Fruit fly (Drosophila melanogaster) whole organism, embryonic: ENCODE data around the gene yl.

Experiments used
- Adf1 ChIP-seq: fragments of 200-800 bp; sonication (Bioruptor generic); IDR thresholded peaks from 2 replicates; pipeline ENCODE4 v1.3.6; 2022; ENCODE audit warnings: missing biosample characterization, missing genetic modification characterization
- Antp ChIP-seq: fragments of 200-800 bp; sonication (Bioruptor generic); optimal IDR thresholded peaks from 3 replicates; lab custom pipeline; 2016; ENCODE audit warnings: missing biosample characterization, missing genetic modification characterization
- CG10209 ChIP-seq: fragments of 200-800 bp; sonication (Bioruptor generic); optimal IDR thresholded peaks from 3 replicates; lab custom pipeline; 2017; ENCODE audit warnings: missing biosample characterization, mild to moderate bottlenecking, missing genetic modification characterization, missing genetic modification reagents
- CG1024 ChIP-seq: fragments of 200-800 bp; sonication (Bioruptor generic); IDR thresholded peaks from 2 replicates; pipeline ENCODE4 v1.3.6; 2022; ENCODE audit warnings: missing biosample characterization, missing genetic modification characterization
- CG10462 ChIP-seq: fragments of 200-800 bp; sonication (Bioruptor generic); optimal IDR thresholded peaks from 2 replicates; lab custom pipeline; 2016; ENCODE audit warnings: missing biosample characterization, missing genetic modification characterization
- CG12744 ChIP-seq: fragments of 200-800 bp; sonication (Bioruptor generic); optimal IDR thresholded peaks from 2 replicates; lab custom pipeline; 2016; ENCODE audit warnings: missing biosample characterization, missing genetic modification characterization
- CG12942 ChIP-seq: fragments of 200-800 bp; sonication (Bioruptor generic); optimal IDR thresholded peaks from 3 replicates; lab custom pipeline; 2016; ENCODE audit warnings: missing biosample characterization, missing genetic modification characterization
- CG17568 ChIP-seq: fragments of 200-800 bp; sonication (Bioruptor generic); optimal IDR thresholded peaks from 2 replicates; lab custom pipeline; 2018; ENCODE audit warnings: missing biosample characterization, mild to moderate bottlenecking, missing genetic modification characterization, moderate library complexity
- CG17829 ChIP-seq: fragments of 200-800 bp; optimal IDR thresholded peaks from 2 replicates; lab custom pipeline; 2019; ENCODE audit warnings: missing biosample characterization, mild to moderate bottlenecking, missing genetic modification characterization, moderate library complexity
- CG18011 ChIP-seq: fragments of 200-800 bp; sonication (Bioruptor generic); optimal IDR thresholded peaks from 2 replicates; lab custom pipeline; 2017; ENCODE audit warnings: missing biosample characterization, missing genetic modification characterization, mild to moderate bottlenecking, moderate library complexity, missing genotype
- CG30403 ChIP-seq: fragments of 200-800 bp; sonication (Bioruptor generic); optimal IDR thresholded peaks from 3 replicates; lab custom pipeline; 2016; ENCODE audit warnings: missing biosample characterization, missing genetic modification characterization
- CG33213 ChIP-seq: fragments of 200-800 bp; sonication (Bioruptor generic); optimal IDR thresholded peaks from 3 replicates; lab custom pipeline; 2016; ENCODE audit warnings: missing biosample characterization, missing genetic modification characterization
- CG3847 ChIP-seq: fragments of 200-800 bp; sonication (Bioruptor generic); IDR thresholded peaks from 2 replicates; pipeline ENCODE4 v1.3.6; 2022; ENCODE audit warnings: missing biosample characterization, missing genetic modification characterization
- CG4820 ChIP-seq: fragments of 200-800 bp; sonication (Bioruptor generic); optimal IDR thresholded peaks from 3 replicates; lab custom pipeline; 2016; ENCODE audit warnings: missing biosample characterization, missing genetic modification characterization
- CG5953 ChIP-seq: fragments of 200-800 bp; sonication (Bioruptor generic); IDR thresholded peaks from 2 replicates; pipeline ENCODE4 v1.3.6; 2022; ENCODE audit warnings: missing biosample characterization, missing genetic modification characterization
- CG6272 ChIP-seq: fragments of 200-800 bp; sonication (Bioruptor generic); IDR thresholded peaks from 2 replicates; pipeline ENCODE4 v1.3.6; 2022; ENCODE audit warnings: missing biosample characterization, missing genetic modification characterization
- CG7786 ChIP-seq: fragments of 200-800 bp; sonication (Bioruptor generic); optimal IDR thresholded peaks from 2 replicates; lab custom pipeline; 2016; ENCODE audit warnings: missing biosample characterization, missing genetic modification characterization
- CG9932 ChIP-seq: fragments of 200-800 bp; sonication (Bioruptor generic); IDR thresholded peaks from 2 replicates; pipeline ENCODE4 v1.3.6; 2022; ENCODE audit warnings: missing biosample characterization, missing genetic modification characterization
- CoRest ChIP-seq: fragments of 200-800 bp; sonication (Bioruptor generic); optimal IDR thresholded peaks from 3 replicates; lab custom pipeline; 2018; ENCODE audit warnings: missing biosample characterization, mild to moderate bottlenecking, missing genetic modification characterization, moderate library complexity
- D ChIP-seq, 2 experiments: fragments of 200-800 bp in 1 of 2; fragments of >200 bp in 1 of 2; sonication (Bioruptor generic) in 1 of 2; optimal IDR thresholded peaks; 2 replicates in 1 of 2; 3 replicates in 1 of 2; lab custom pipeline; 2017; ENCODE audit warnings: mild to moderate bottlenecking in 1 of 2, missing biosample characterization in 1 of 2, missing genetic modification characterization in 1 of 2, missing genetic modification reagents in 1 of 2
- Dek ChIP-seq: fragments of 200-800 bp; sonication (Bioruptor generic); optimal IDR thresholded peaks from 3 replicates; lab custom pipeline; 2019; ENCODE audit warnings: missing biosample characterization, mild to moderate bottlenecking, missing genetic modification characterization, moderate library complexity
- Hmr ChIP-seq: fragments of 200-800 bp; sonication (Bioruptor generic); optimal IDR thresholded peaks from 3 replicates; lab custom pipeline; 2017; ENCODE audit warnings: mild to moderate bottlenecking, missing biosample characterization, missing genetic modification reagents, missing genetic modification characterization
- Mad ChIP-seq: fragments of 200-800 bp; sonication (Bioruptor generic); optimal IDR thresholded peaks from 2 replicates; lab custom pipeline; 2016; ENCODE audit warnings: missing biosample characterization, missing genetic modification characterization
- PHDP ChIP-seq: fragments of 200-800 bp; sonication (Bioruptor generic); optimal IDR thresholded peaks from 3 replicates; lab custom pipeline; 2018; ENCODE audit warnings: missing biosample characterization, mild to moderate bottlenecking, missing genetic modification characterization, moderate library complexity
- Poxn ChIP-seq: fragments of 200-800 bp; sonication (Bioruptor generic); IDR thresholded peaks from 2 replicates; pipeline ENCODE4 v1.3.6; 2022; ENCODE audit warnings: missing biosample characterization, missing genetic modification characterization
- Vsx1 ChIP-seq: fragments of 200-800 bp; sonication (Bioruptor generic); optimal IDR thresholded peaks from 2 replicates; lab custom pipeline; 2017; ENCODE audit warnings: missing biosample characterization, mild to moderate bottlenecking, missing genetic modification characterization, missing genetic modification reagents
- ac ChIP-seq: fragments of 200-800 bp; sonication (Bioruptor generic); optimal IDR thresholded peaks from 3 replicates; lab custom pipeline; 2017; ENCODE audit warnings: missing biosample characterization, mild to moderate bottlenecking, missing genetic modification characterization
- bsh ChIP-seq, 2 experiments: fragments of 200-800 bp; sonication (Bioruptor generic); optimal IDR thresholded peaks; 2 replicates each; lab custom pipeline; 2017 to 2018; ENCODE audit warnings: mild to moderate bottlenecking in 2 of 2, missing biosample characterization in 2 of 2, missing genetic modification characterization in 2 of 2, moderate library complexity in 1 of 2
- chn ChIP-seq: fragments of 200-800 bp; sonication (Bioruptor generic); optimal IDR thresholded peaks from 2 replicates; lab custom pipeline; 2016; ENCODE audit warnings: missing biosample characterization, missing genetic modification characterization
- cwo ChIP-seq: fragments of 200-800 bp; sonication (Bioruptor generic); optimal IDR thresholded peaks from 3 replicates; lab custom pipeline; 2017; ENCODE audit warnings: missing biosample characterization, missing genetic modification characterization, mild to moderate bottlenecking, moderate library complexity, missing genetic modification reagents
- disco-r ChIP-seq: fragments of 200-800 bp; sonication (Bioruptor generic); optimal IDR thresholded peaks from 2 replicates; lab custom pipeline; 2016; ENCODE audit warnings: missing biosample characterization, missing genetic modification characterization
- dm ChIP-seq: fragments of 200-800 bp; sonication (Bioruptor generic); optimal IDR thresholded peaks from 3 replicates; lab custom pipeline; 2016; ENCODE audit warnings: missing biosample characterization, missing genetic modification characterization
- eve ChIP-seq, 2 experiments: fragments of >200 bp; optimal IDR thresholded peaks; 2 replicates each; lab custom pipeline; 2017; ENCODE audit warnings: missing biosample characterization in 2 of 2, missing genetic modification characterization in 2 of 2
- gsb ChIP-seq: fragments of 200-800 bp; sonication (Bioruptor generic); IDR thresholded peaks from 2 replicates; pipeline ENCODE4 v1.3.6; 2022; ENCODE audit warnings: missing biosample characterization, missing genetic modification characterization
- hbn ChIP-seq: fragments of 200-800 bp; sonication (Bioruptor generic); IDR thresholded peaks from 2 replicates; pipeline ENCODE4 v1.3.6; 2022; ENCODE audit warnings: missing biosample characterization, missing genetic modification characterization; ENCODE audit not compliant: partially characterized antibody
- her ChIP-seq: fragments of 200-800 bp; sonication (Bioruptor generic); optimal IDR thresholded peaks from 2 replicates; lab custom pipeline; 2016; ENCODE audit warnings: missing biosample characterization, missing genetic modification characterization
- hkb ChIP-seq, 2 experiments: fragments of 200-800 bp in 1 of 2; fragments of >200 bp in 1 of 2; sonication (Bioruptor generic) in 1 of 2; IDR thresholded peaks in 1 of 2; optimal IDR thresholded peaks in 1 of 2; 2 replicates each; pipeline versions ENCODE4 v1.3.6 to Lab custom; 2017 to 2022; ENCODE audit warnings: missing biosample characterization in 1 of 2, missing genetic modification characterization in 1 of 2
- ind ChIP-seq: fragments of 200-800 bp; sonication (Bioruptor generic); optimal IDR thresholded peaks from 3 replicates; lab custom pipeline; 2016; ENCODE audit warnings: missing biosample characterization, missing genetic modification characterization
- inv ChIP-seq: fragments of 200-800 bp; sonication (Bioruptor generic); IDR thresholded peaks from 2 replicates; pipeline ENCODE4 v1.3.6; 2022; ENCODE audit warnings: missing biosample characterization, missing genetic modification characterization; ENCODE audit not compliant: partially characterized antibody
- ranshi ChIP-seq: fragments of 200-800 bp; sonication (Bioruptor generic); IDR thresholded peaks from 2 replicates; pipeline ENCODE4 v1.3.6; 2022; ENCODE audit warnings: missing biosample characterization, missing genetic modification characterization
- run ChIP-seq: fragments of 200-800 bp; sonication (Bioruptor generic); optimal IDR thresholded peaks from 3 replicates; lab custom pipeline; 2018; ENCODE audit warnings: missing biosample characterization, mild to moderate bottlenecking, missing genetic modification characterization
- sna ChIP-seq: fragments of 200-800 bp; sonication (Bioruptor generic); IDR thresholded peaks from 2 replicates; pipeline ENCODE4 v1.3.6; 2022; ENCODE audit warnings: missing biosample characterization, missing genetic modification characterization; ENCODE audit not compliant: partially characterized antibody
- sug ChIP-seq: fragments of 200-800 bp; optimal IDR thresholded peaks from 2 replicates; lab custom pipeline; 2019; ENCODE audit warnings: missing biosample characterization, mild to moderate bottlenecking, missing genetic modification characterization, moderate library complexity
- tio ChIP-seq: fragments of 200-800 bp; sonication (Bioruptor generic); optimal IDR thresholded peaks from 2 replicates; lab custom pipeline; 2017; ENCODE audit warnings: missing biosample characterization, missing genetic modification characterization, inconsistent platforms
- trh ChIP-seq: fragments of 200-800 bp; sonication (Bioruptor generic); optimal IDR thresholded peaks from 2 replicates; lab custom pipeline; 2016; ENCODE audit warnings: missing biosample characterization, missing genetic modification characterization
- twi ChIP-seq: fragments of 200-800 bp; optimal IDR thresholded peaks from 2 replicates; lab custom pipeline; 2019; ENCODE audit warnings: missing biosample characterization, mild to moderate bottlenecking, missing genetic modification characterization, moderate library complexity
- zfh2 ChIP-seq: fragments of 200-800 bp; sonication (Bioruptor generic); optimal IDR thresholded peaks from 2 replicates; lab custom pipeline; 2016; ENCODE audit warnings: missing biosample characterization, missing genetic modification characterization

The yl gene

DNA sequence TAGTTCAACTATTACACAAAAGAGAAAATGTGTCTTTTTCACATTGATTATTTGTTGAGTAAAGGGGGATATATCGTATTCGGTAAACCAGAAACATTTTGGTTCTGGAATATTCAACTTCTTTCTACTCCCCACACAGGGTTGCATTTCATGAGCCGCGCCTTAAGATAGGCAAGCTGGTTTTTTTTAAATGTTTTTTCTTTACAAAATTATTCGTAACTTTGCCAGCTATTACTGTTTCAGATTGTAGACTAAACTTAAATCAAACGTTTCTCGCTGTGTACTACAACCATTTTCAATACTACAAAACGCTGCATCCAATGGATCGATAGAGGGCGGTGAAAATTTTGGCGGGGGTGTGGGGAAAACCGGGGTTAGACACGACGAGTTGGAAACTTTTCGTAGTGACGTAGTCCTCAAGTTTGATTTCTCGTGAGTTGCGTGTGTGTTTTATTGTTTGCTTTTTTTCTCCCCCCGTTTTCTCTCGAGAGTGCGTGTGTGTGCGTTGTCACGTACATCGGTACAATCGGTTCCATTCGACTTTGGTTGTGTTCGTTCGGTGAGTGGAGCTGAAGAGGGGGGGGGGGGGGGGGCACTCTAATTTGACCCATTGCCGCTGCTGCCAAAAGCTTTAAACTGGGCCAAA lies 20.6 kb downstream of the yl start (continued):
- peak in 1 of 2 experiments; percentile 52 for TF ChIP-seq bsh (GFP tag; optimal IDR thresholded peaks at IDR 0.05; lab: Kevin White, UChicago)
- peak; percentile 24 for TF ChIP-seq CG17568 (GFP tag; lab: Kevin White, UChicago)
- no peak for TF ChIP-seq chn (GFP tag; lab: Kevin White, UChicago)
- TF ChIP-seq Poxn (GFP tag; lab: Robert Waterston, UW), result no peak
- TF ChIP-seq twi, result no peak
- no peak for TF ChIP-seq CG6272
- 0 out of 2 replicates have a peak, but pooled peaks have one; percentile 24 for TF ChIP-seq sna
- peak; percentile 5 for TF ChIP-seq zfh2 (GFP tag; lab: Kevin White, UChicago)
- peak; percentile 12 for TF ChIP-seq Hmr (GFP tag; lab: Kevin White, UChicago)
- no peak for TF ChIP-seq hkb (optimal IDR thresholded peaks at IDR 0.05; lab: Kevin White, UChicago)
- peak; percentile 19; the same call in 1 of the 2 replicates for TF ChIP-seq hkb (GFP tag; IDR thresholded peaks at IDR 0.05; lab: Robert Waterston, UW)
- no peak for TF ChIP-seq disco-r
- peak; percentile 19 for TF ChIP-seq CG17829
- no peak for TF ChIP-seq trh (GFP tag; lab: Kevin White, UChicago)
- TF ChIP-seq CG7786 (GFP tag; lab: Kevin White, UChicago), result peak; percentile 16
- TF ChIP-seq run, result no peak
- TF ChIP-seq CG5953 (GFP tag; lab: Robert Waterston, UW), result no peak
- no peak for TF ChIP-seq CG10209 (GFP tag; lab: Kevin White, UChicago)
- no peak for TF ChIP-seq cwo (GFP tag; lab: Kevin White, UChicago)
- TF ChIP-seq CG4820 (GFP tag; lab: Kevin White, UChicago), result peak; percentile 3
- TF ChIP-seq CG33213 (GFP tag; lab: Kevin White, UChicago), result no peak
- no peak for TF ChIP-seq Mad (GFP tag; lab: Kevin White, UChicago)
- TF ChIP-seq dm, result no peak
- peak; percentile 22 for TF ChIP-seq Antp (GFP tag; lab: Kevin White, UChicago)
- no peak for TF ChIP-seq hbn (GFP tag; lab: Robert Waterston, UW)
- TF ChIP-seq ranshi, result no peak

DNA sequence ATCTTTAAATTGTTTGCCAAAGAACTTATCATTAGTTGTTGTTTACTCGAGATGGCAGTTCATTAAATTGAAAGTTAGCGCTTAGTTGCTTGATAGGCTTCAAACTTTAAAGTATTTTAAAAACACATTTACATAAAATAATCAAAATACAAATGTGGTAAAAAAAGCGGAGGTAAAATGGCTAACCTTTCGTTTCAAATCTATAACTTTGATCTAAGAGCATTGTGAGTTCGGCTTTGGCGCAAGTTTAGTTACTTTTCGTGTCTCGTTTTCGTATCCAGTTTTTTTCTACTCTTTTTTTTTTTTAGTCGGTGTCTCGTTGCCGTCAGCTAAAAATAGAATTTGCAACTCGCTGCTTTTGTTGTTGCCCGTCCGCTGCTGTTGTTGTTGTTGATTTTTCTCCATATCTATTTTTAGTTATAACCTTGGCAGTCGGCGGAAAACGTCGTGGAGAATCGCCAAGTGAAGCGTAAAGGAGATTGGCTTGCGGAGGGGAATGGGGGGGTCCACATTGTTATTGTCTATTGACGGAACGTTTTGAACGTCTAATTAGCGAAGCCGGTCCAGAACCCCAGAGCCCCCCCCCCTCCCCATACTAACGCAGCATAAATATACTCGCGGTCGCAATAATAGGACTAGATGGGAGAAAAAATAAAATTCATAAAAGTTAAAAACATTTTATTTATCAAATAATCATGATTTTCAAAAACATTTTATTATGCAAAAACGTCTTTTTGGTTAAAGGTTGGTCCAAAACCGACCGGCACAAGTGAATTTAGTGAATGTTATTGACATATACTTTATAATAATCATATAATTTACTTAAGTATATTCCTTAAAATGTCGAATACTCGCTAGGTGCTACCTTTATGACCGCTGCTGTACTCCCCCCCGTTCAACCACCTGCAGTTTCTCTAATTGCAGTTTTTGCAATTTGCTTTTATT lies 21.8 kb downstream of the yl start:
- no peak for TF ChIP-seq gsb (GFP tag; lab: Robert Waterston, UW)
- no peak for TF ChIP-seq her (GFP tag; lab: Kevin White, UChicago)
- no peak for TF ChIP-seq CG1024
- TF ChIP-seq Dek, result peak; percentile 42
- peak; percentile 48 for TF ChIP-seq CoRest (tag; lab: Kevin White, UChicago)
- TF ChIP-seq ind (GFP tag; lab: Kevin White, UChicago), result peak; percentile 24
- TF ChIP-seq CG18011 (GFP tag; lab: Kevin White, UChicago), result no peak
- TF ChIP-seq PHDP (tag; lab: Kevin White, UChicago), result peak; percentile 67
- TF ChIP-seq CG10462, result no peak
- no peak for TF ChIP-seq eve (GFP tag; optimal IDR thresholded peaks at IDR 0.05; lab: Kevin White, UChicago)
- TF ChIP-seq inv (GFP tag; lab: Robert Waterston, UW), result no peak
- no peak for TF ChIP-seq ac (GFP tag; lab: Kevin White, UChicago)
- TF ChIP-seq Vsx1, result peak; percentile 21
- peak; percentile 19 for TF ChIP-seq tio (GFP tag; lab: Kevin White, UChicago)
- TF ChIP-seq CG3847 (GFP tag; lab: Robert Waterston, UW), result peak; percentile 48
- no peak for TF ChIP-seq CG12744 (GFP tag; lab: Kevin White, UChicago)
- peak; percentile 27 for TF ChIP-seq CG30403
- TF ChIP-seq CG9932 (GFP tag; lab: Robert Waterston, UW), result peak; percentile 63
- no peak for TF ChIP-seq D (optimal IDR thresholded peaks at IDR 0.05; lab: Kevin White, UChicago)
- no peak for TF ChIP-seq D (GFP tag; optimal IDR thresholded peaks at IDR 0.05; lab: Kevin White, UChicago)
- no peak for TF ChIP-seq CG12942 (GFP tag; lab: Kevin White, UChicago)
- peak; percentile 22 for TF ChIP-seq sug
- TF ChIP-seq Adf1, result no peak
